Worm (Caenorhabditis elegans) whole organism, L3 larva: ENCODE measurements around the gene gst-1.

Experiments used
- ZK546.5 ChIP-seq: sonication (generic microtip); optimal IDR thresholded peaks from 2 replicates; lab custom pipeline; 2017; ENCODE audit warnings: missing biosample characterization, missing genetic modification characterization
- aly-2 ChIP-seq: fragments of 150-350 bp; optimal IDR thresholded peaks from 2 replicates; lab custom pipeline; 2014; ENCODE audit warnings: missing biosample characterization, missing genetic modification characterization
- ama-1 ChIP-seq: fragments of 150-350 bp; optimal IDR thresholded peaks from 2 replicates; lab custom pipeline; 2018
- ceh-16 ChIP-seq: sonication (generic microtip); optimal IDR thresholded peaks from 2 replicates; lab custom pipeline; 2017; ENCODE audit warnings: missing biosample characterization, missing genetic modification characterization
- ceh-28 ChIP-seq: fragments of 150-350 bp; optimal IDR thresholded peaks from 2 replicates; lab custom pipeline; 2014; ENCODE audit warnings: missing biosample characterization, missing genetic modification reagents, missing genetic modification characterization
- ceh-82 ChIP-seq: fragments of 150-350 bp; optimal IDR thresholded peaks from 2 replicates; lab custom pipeline; 2014; ENCODE audit warnings: missing biosample characterization, missing genetic modification characterization
- egl-27 ChIP-seq: sonication (generic microtip); optimal IDR thresholded peaks from 4 replicates; lab custom pipeline; 2017; ENCODE audit warnings: missing biosample characterization, missing genetic modification reagents, missing genetic modification characterization
- egl-5 ChIP-seq: fragments of 150-350 bp; optimal IDR thresholded peaks from 2 replicates; lab custom pipeline; 2017; ENCODE audit warnings: missing biosample characterization, missing genetic modification reagents, missing genetic modification characterization, inconsistent platforms
- elt-1 ChIP-seq: fragments of 150-350 bp; optimal IDR thresholded peaks from 2 replicates; lab custom pipeline; 2014; ENCODE audit warnings: missing biosample characterization, missing genetic modification characterization
- elt-2 ChIP-seq: sonication (generic microtip); optimal IDR thresholded peaks from 2 replicates; lab custom pipeline; 2016; ENCODE audit warnings: missing genetic modification reagents, mild to moderate bottlenecking, missing genetic modification characterization, missing compliant biosample characterization
- elt-3 ChIP-seq, 3 experiments: fragments of 150-350 bp in 1 of 3; sonication (generic microtip) in 2 of 3; optimal IDR thresholded peaks; 2 replicates in 2 of 3; 4 replicates in 1 of 3; lab custom pipeline; 2014 to 2017; ENCODE audit warnings: missing biosample characterization in 3 of 3, missing genetic modification characterization in 3 of 3
- eor-1 ChIP-seq, 2 experiments: fragments of 150-350 bp; optimal IDR thresholded peaks; 2 replicates each; lab custom pipeline; 2014 to 2018; ENCODE audit warnings: missing biosample characterization in 2 of 2, missing genetic modification characterization in 2 of 2
- fkh-10 ChIP-seq: sonication (generic microtip); optimal IDR thresholded peaks from 2 replicates; lab custom pipeline; 2017; ENCODE audit warnings: missing biosample characterization, missing genetic modification reagents, missing genetic modification characterization
- fos-1 ChIP-seq: fragments of 150-350 bp; optimal IDR thresholded peaks from 2 replicates; lab custom pipeline; 2014; ENCODE audit warnings: missing biosample characterization, missing genetic modification characterization
- jun-1 ChIP-seq: fragments of 150-350 bp; optimal IDR thresholded peaks from 2 replicates; lab custom pipeline; 2014; ENCODE audit warnings: missing biosample characterization, missing genetic modification reagents, missing genetic modification characterization
- lin-39 ChIP-seq: fragments of 150-350 bp; optimal IDR thresholded peaks from 2 replicates; lab custom pipeline; 2018; ENCODE audit warnings: missing biosample characterization, missing genetic modification reagents, missing genetic modification characterization
- mml-1 ChIP-seq: fragments of 150-350 bp; sonication (generic microtip); optimal IDR thresholded peaks from 3 replicates; lab custom pipeline; 2014; ENCODE audit warnings: missing biosample characterization, missing genetic modification characterization
- nfya-1 ChIP-seq: sonication (generic microtip); optimal IDR thresholded peaks from 2 replicates; lab custom pipeline; 2017; ENCODE audit warnings: missing genetic modification characterization, mild to moderate bottlenecking, missing compliant biosample characterization, antibody characterized with exemption, moderate library complexity; ENCODE audit not compliant: insufficient read depth
- nhr-11 ChIP-seq: fragments of 150-350 bp; optimal IDR thresholded peaks from 2 replicates; lab custom pipeline; 2014; ENCODE audit warnings: missing biosample characterization, missing genetic modification characterization
- nhr-12 ChIP-seq: fragments of 150-350 bp; optimal IDR thresholded peaks from 2 replicates; lab custom pipeline; 2014; ENCODE audit warnings: missing biosample characterization, missing genetic modification characterization
- nhr-237 ChIP-seq: fragments of 150-350 bp; optimal IDR thresholded peaks from 2 replicates; lab custom pipeline; 2014; ENCODE audit warnings: missing biosample characterization, missing genetic modification characterization
- nhr-25 ChIP-seq: sonication (generic microtip); optimal IDR thresholded peaks from 2 replicates; lab custom pipeline; 2017; ENCODE audit warnings: missing biosample characterization, missing genetic modification characterization
- nhr-76 ChIP-seq: fragments of 150-350 bp; sonication (generic microtip); optimal IDR thresholded peaks from 5 replicates; lab custom pipeline; 2014; ENCODE audit warnings: missing biosample characterization, missing genetic modification characterization
- nhr-77 ChIP-seq: fragments of 150-350 bp; optimal IDR thresholded peaks from 2 replicates; lab custom pipeline; 2014; ENCODE audit warnings: missing biosample characterization, missing genetic modification characterization
- pha-4 ChIP-seq: fragments of 150-350 bp; optimal IDR thresholded peaks from 2 replicates; lab custom pipeline; 2014; ENCODE audit warnings: missing biosample characterization, missing genetic modification reagents, missing genetic modification characterization
- sea-2 ChIP-seq: fragments of 150-350 bp; sonication (generic microtip); optimal IDR thresholded peaks from 4 replicates; lab custom pipeline; 2014; ENCODE audit warnings: missing biosample characterization, missing genetic modification reagents, missing genetic modification characterization
- skn-1 ChIP-seq: fragments of 150-350 bp; optimal IDR thresholded peaks from 2 replicates; lab custom pipeline; 2014; ENCODE audit warnings: missing biosample characterization, missing genetic modification characterization
- tbx-2 ChIP-seq: sonication (generic microtip); optimal IDR thresholded peaks from 2 replicates; lab custom pipeline; 2016; ENCODE audit warnings: mild to moderate bottlenecking, missing genetic modification characterization, missing compliant biosample characterization
- unc-39 ChIP-seq: sonication (generic microtip); optimal IDR thresholded peaks from 4 replicates; lab custom pipeline; 2017; ENCODE audit warnings: missing biosample characterization, missing genetic modification characterization
- unc-62 ChIP-seq: fragments of 150-350 bp; sonication (generic microtip); optimal IDR thresholded peaks from 4 replicates; lab custom pipeline; 2014; ENCODE audit warnings: missing biosample characterization, missing genetic modification reagents, missing genetic modification characterization
- zag-1 ChIP-seq: fragments of 150-350 bp; optimal IDR thresholded peaks from 2 replicates; lab custom pipeline; 2014; ENCODE audit warnings: missing biosample characterization, missing genetic modification characterization
- ztf-11 ChIP-seq: fragments of 150-350 bp; optimal IDR thresholded peaks from 2 replicates; lab custom pipeline; 2014; ENCODE audit warnings: missing biosample characterization, missing genetic modification characterization
- ztf-4 ChIP-seq: fragments of 150-350 bp; optimal IDR thresholded peaks from 2 replicates; lab custom pipeline; 2014; ENCODE audit warnings: missing biosample characterization, missing genetic modification characterization

The gst-1 gene

ce11 chrIII:9072704-9073103 lies 13.6 kb downstream of the gst-1 start:
- TF ChIP-seq ZK546.5 (tag; lab: Kevin White, UChicago) (no peak), mml-1 (tag; lab: Kevin White, UChicago) (no peak), tbx-2 (tag; lab: Kevin White, UChicago) (no peak), fos-1 (tag; lab: Kevin White, UChicago) (no peak), egl-27 (tag; lab: Kevin White, UChicago) (no peak), unc-39 (no peak), ztf-11 (no peak), unc-62 (GFP tag; lab: Kevin White, UChicago) (no peak)

ce11 chrIII:9075539-9075938 lies 16.4 kb downstream of the gst-1 start, which contains the start of gene F02A9.7:
F02A9.7 (minus strand) TSS chrIII:9075639.
- TF ChIP-seq ceh-82 (tag; lab: Kevin White, UChicago) = no peak
- TF ChIP-seq tbx-2 (tag; lab: Kevin White, UChicago) = no peak

DNA sequence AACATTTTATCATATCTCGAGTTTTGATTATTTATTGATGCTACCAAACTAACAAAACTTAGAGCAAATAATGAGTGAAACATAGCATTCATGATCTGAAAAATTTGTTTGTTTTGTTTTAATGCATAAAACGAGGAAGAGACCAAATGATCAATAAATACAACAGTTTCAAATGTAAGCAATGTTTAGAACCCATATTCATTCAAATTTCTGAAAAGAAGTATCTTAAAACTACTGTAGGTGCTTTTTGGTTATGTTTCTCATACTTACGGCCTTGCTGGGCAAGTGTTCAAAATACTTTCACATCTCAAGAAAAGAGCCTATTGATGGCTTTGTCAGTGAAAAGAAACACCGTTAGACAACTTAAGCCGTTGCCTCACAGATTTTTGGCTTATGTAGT lies 18.6 kb downstream of the gst-1 start, which contains the start of gene F02A9.1:
Gene F02A9.1 (minus strand): TSS at position 101 of the 400 bp plus-strand sequence.
- no peak for TF ChIP-seq fkh-10 (GFP tag; lab: Kevin White, UChicago)
- no peak for TF ChIP-seq elt-2 (tag; lab: Kevin White, UChicago)
- no peak for TF ChIP-seq sea-2 (GFP tag; lab: Kevin White, UChicago)
- TF ChIP-seq skn-1 = no peak
- TF ChIP-seq nhr-12 (tag; lab: Kevin White, UChicago) = no peak
- TF ChIP-seq aly-2 (tag; lab: Kevin White, UChicago) = no peak
- TF ChIP-seq nhr-11 (tag; lab: Kevin White, UChicago) = no peak
- TF ChIP-seq jun-1 = no peak
- no peak for TF ChIP-seq egl-27 (tag; lab: Kevin White, UChicago)
- no peak for TF ChIP-seq elt-1 (tag; lab: Kevin White, UChicago)
- no peak for TF ChIP-seq nfya-1
- TF ChIP-seq lin-39 (tag; lab: Kevin White, UChicago) = no peak
- TF ChIP-seq ZK546.5 (tag; lab: Kevin White, UChicago) = no peak
- TF ChIP-seq zag-1 (tag; lab: Kevin White, UChicago) = no peak

- no peak for TF ChIP-seq skn-1
- TF ChIP-seq ceh-28 (tag; lab: Kevin White, UChicago) = no peak
- peak; percentile 5 for TF ChIP-seq ama-1 (lab: Kevin White, UChicago)
- no peak for TF ChIP-seq elt-2 (tag; lab: Kevin White, UChicago)
- peak; percentile 74 for TF ChIP-seq egl-5 (tag; lab: Kevin White, UChicago)
- TF ChIP-seq nhr-76 (tag; lab: Kevin White, UChicago) = no peak
- no peak for TF ChIP-seq aly-2 (tag; lab: Kevin White, UChicago)
- TF ChIP-seq ceh-82 (tag; lab: Kevin White, UChicago) = no peak
- no peak for TF ChIP-seq ztf-11
These were observed 21.0 kb downstream of the gst-1 start for ce11 chrIII:9080127-9080526.

DNA sequence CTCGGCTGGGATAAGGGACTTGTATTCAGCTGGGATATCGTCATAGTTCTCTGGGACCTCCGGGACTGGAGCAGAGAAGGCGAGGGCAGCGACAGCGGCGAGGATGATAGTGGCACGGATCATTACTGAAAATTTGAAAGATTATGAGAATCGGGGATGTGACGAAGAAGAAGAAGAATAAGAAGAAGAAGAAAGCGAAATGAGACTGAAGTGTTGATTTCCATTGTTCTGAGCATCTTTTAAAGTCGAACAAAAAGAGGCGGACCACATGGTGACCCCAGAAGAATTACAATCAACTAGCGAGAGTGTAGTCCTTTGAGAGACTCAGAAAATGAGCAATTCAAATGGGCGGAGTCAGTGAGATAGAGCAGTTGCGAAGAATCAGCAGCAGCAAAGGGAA lies 21.9 kb downstream of the gst-1 start, which contains the start of gene far-1:
Gene far-1 (minus strand): TSS at position 125 of the 400 bp plus-strand sequence.
- peak; percentile 31 for TF ChIP-seq nfya-1
- no peak for TF ChIP-seq nhr-77 (tag; lab: Kevin White, UChicago)
- TF ChIP-seq nhr-25 = no peak
- no peak for TF ChIP-seq nhr-11 (tag; lab: Kevin White, UChicago)
- no peak for TF ChIP-seq zag-1 (tag; lab: Kevin White, UChicago)
- TF ChIP-seq ztf-11 = no peak
- no peak for TF ChIP-seq eor-1 (tag; optimal IDR thresholded peaks at IDR 0.05; lab: Kevin White, UChicago)

ce11 chrIII:9081763-9082162 lies 22.6 kb downstream of the gst-1 start, which contains the start of gene far-2:
far-2 (plus strand) TSS chrIII:9081828.
- TF ChIP-seq nhr-77 (tag; lab: Kevin White, UChicago) (no peak), elt-3 (tag; optimal IDR thresholded peaks at IDR 0.05; lab: Kevin White, UChicago) (no peak), pha-4 (tag; lab: Kevin White, UChicago) (no peak), ztf-4 (tag; lab: Kevin White, UChicago) (no peak), ceh-16 (tag; lab: Kevin White, UChicago) (no peak), nhr-25 (no peak), fos-1 (tag; lab: Kevin White, UChicago) (no peak), nhr-237 (tag; lab: Kevin White, UChicago) (no peak)
